Worm (Caenorhabditis elegans): ENCODE measurements around the gene nspb-10.

ce11 chrII:14550613-14551012 lies 37.4 kb downstream of the nspb-10 start, which contains the start of gene nlp-41:
- TF ChIP-seq W03F9.2 (tag; optimal IDR thresholded peaks at IDR 0.05) = no peak
- TF ChIP-seq dao-5 (tag; optimal IDR thresholded peaks at IDR 0.05) = no peak
